Worm (Caenorhabditis elegans) whole organism, late embryonic: Measurements from ENCODE around the gene C50D2.7.
A peak's percentile ranks its signal among the peaks of the same experiment; 100 is the strongest.

Experiments
- ceh-6 ChIP-seq: fragments of 200-800 bp; sonication (Bioruptor generic); optimal IDR thresholded peaks from 2 replicates; lab custom pipeline; 2018; ENCODE audit warnings: mild to moderate bottlenecking, missing genetic modification characterization, missing compliant biosample characterization
- dmd-4 ChIP-seq: sonication (generic microtip); optimal IDR thresholded peaks from 2 replicates; lab custom pipeline; 2016; ENCODE audit warnings: borderline replicate concordance, missing genetic modification characterization, missing compliant biosample characterization
- lin-11 ChIP-seq: fragments of 200-800 bp; sonication (Bioruptor generic); optimal IDR thresholded peaks from 2 replicates; lab custom pipeline; 2018; ENCODE audit warnings: mild to moderate bottlenecking, missing genetic modification characterization, missing compliant biosample characterization
- nfya-1 ChIP-seq: sonication (generic microtip); optimal IDR thresholded peaks from 2 replicates; lab custom pipeline; 2017; ENCODE audit warnings: missing genetic modification characterization, mild to moderate bottlenecking, missing compliant biosample characterization, antibody characterized with exemption, moderate library complexity
- nhr-11 ChIP-seq: fragments of 150-350 bp; optimal IDR thresholded peaks from 2 replicates; lab custom pipeline; 2014; ENCODE audit warnings: missing biosample characterization, missing genetic modification characterization
- pros-1 ChIP-seq: fragments of 150-350 bp; optimal IDR thresholded peaks from 2 replicates; lab custom pipeline; 2014; ENCODE audit warnings: missing biosample characterization, missing genetic modification reagents, missing genetic modification characterization

- TF ChIP-seq ceh-6 (GFP tag; lab: Kevin White, UChicago) (no peak), dmd-4 (tag; lab: Kevin White, UChicago) (no peak), lin-11 (no peak), nhr-11 (tag; lab: Kevin White, UChicago) (no peak), nfya-1 (tag; lab: Kevin White, UChicago) (peak; percentile 48), pros-1 (peak; percentile 83)
These were observed 28.8 kb downstream of the C50D2.7 start for ce11 chrII:66322-66721.
